Worm (Caenorhabditis elegans) whole organism, young adult: ENCODE data around the gene lin-3.
A peak's percentile ranks its signal among the peaks of the same experiment; 100 is the strongest.

Experiments
- B0336.3 ChIP-seq: fragments of 200-800 bp; sonication (Bioruptor generic); IDR thresholded peaks from 2 replicates; pipeline ENCODE4 v1.3.6; 2022; ENCODE audit warnings: missing genetic modification characterization, missing compliant biosample characterization
- F23B12.7 ChIP-seq: sonication (generic microtip); optimal IDR thresholded peaks from 2 replicates; lab custom pipeline; 2017; ENCODE audit warnings: missing genetic modification characterization, mild to moderate bottlenecking, missing compliant biosample characterization, antibody characterized with exemption, moderate library complexity; ENCODE audit not compliant: insufficient read depth
- F33H1.4 ChIP-seq: fragments of 200-800 bp; sonication (Bioruptor generic); IDR thresholded peaks from 2 replicates; pipeline ENCODE4 v1.3.6; 2022; ENCODE audit warnings: missing genetic modification reagents, missing genetic modification characterization, missing compliant biosample characterization
- F37B4.10 ChIP-seq: fragments of 200-800 bp; sonication (Bioruptor generic); IDR thresholded peaks from 2 replicates; pipeline ENCODE4 v1.3.6; 2022; ENCODE audit warnings: missing genetic modification characterization, missing compliant biosample characterization
- F55B11.4 ChIP-seq: sonication (generic microtip); optimal IDR thresholded peaks from 2 replicates; lab custom pipeline; 2016; ENCODE audit warnings: missing compliant biosample characterization, missing genetic modification characterization, borderline replicate concordance; ENCODE audit not compliant: insufficient read depth
- K11D2.4 ChIP-seq: fragments of 200-800 bp; sonication (Bioruptor generic); IDR thresholded peaks from 2 replicates; pipeline ENCODE4 v1.3.6; 2022; ENCODE audit warnings: missing genetic modification reagents, missing genetic modification characterization, missing compliant biosample characterization
- Y53F4B.3 ChIP-seq: fragments of 200-800 bp; sonication (Bioruptor generic); IDR thresholded peaks from 2 replicates; pipeline ENCODE4 v1.3.6; 2022; ENCODE audit warnings: missing genetic modification reagents, missing genetic modification characterization, missing compliant biosample characterization
- Y56A3A.18 ChIP-seq: fragments of 200-800 bp; sonication (Bioruptor generic); IDR thresholded peaks from 2 replicates; pipeline ENCODE4 v1.3.6; 2022; ENCODE audit warnings: missing genetic modification reagents, missing genetic modification characterization, missing compliant biosample characterization
- Y67H2A.10 ChIP-seq: fragments of 200-800 bp; sonication (Bioruptor generic); conservative IDR thresholded peaks from 2 replicates; pipeline ENCODE4 v1.3.6; 2022; ENCODE audit warnings: missing genetic modification reagents, missing genetic modification characterization, missing compliant biosample characterization
- ZK185.1 ChIP-seq: sonication (generic microtip); optimal IDR thresholded peaks from 2 replicates; lab custom pipeline; 2016; ENCODE audit warnings: mild to moderate bottlenecking, missing genetic modification characterization, missing compliant biosample characterization; ENCODE audit not compliant: poor library complexity, severe bottlenecking
- aptf-3 ChIP-seq: fragments of 200-800 bp; sonication (Bioruptor generic); IDR thresholded peaks from 2 replicates; pipeline ENCODE4 v1.3.6; 2022; ENCODE audit warnings: missing genetic modification characterization, missing compliant biosample characterization
- athp-1 ChIP-seq: sonication (generic microtip); optimal IDR thresholded peaks from 2 replicates; lab custom pipeline; 2017; ENCODE audit warnings: mild to moderate bottlenecking, missing genetic modification characterization, missing compliant biosample characterization
- bed-1 ChIP-seq: fragments of 200-800 bp; sonication (Bioruptor generic); IDR thresholded peaks from 2 replicates; pipeline ENCODE4 v1.3.6; 2022; ENCODE audit warnings: missing genetic modification reagents, missing genetic modification characterization, missing compliant biosample characterization
- bed-2 ChIP-seq: fragments of 200-800 bp; sonication (Bioruptor generic); IDR thresholded peaks from 2 replicates; pipeline ENCODE4 v1.3.6; 2022; ENCODE audit warnings: missing genetic modification reagents, missing genetic modification characterization, missing compliant biosample characterization
- ccch-3 ChIP-seq: fragments of 200-800 bp; sonication (Bioruptor generic); optimal IDR thresholded peaks from 2 replicates; lab custom pipeline; 2018; ENCODE audit warnings: mild to moderate bottlenecking, missing genetic modification characterization, missing compliant biosample characterization
- cebp-1 ChIP-seq, 2 experiments: fragments of 200-800 bp in 1 of 2; sonication (Bioruptor generic) in 1 of 2; sonication (generic microtip) in 1 of 2; IDR thresholded peaks in 1 of 2; optimal IDR thresholded peaks in 1 of 2; 2 replicates each; pipeline versions ENCODE4 v1.3.6 to Lab custom; 2017 to 2022; ENCODE audit warnings: missing compliant biosample characterization in 2 of 2, missing genetic modification characterization in 2 of 2, mild to moderate bottlenecking in 1 of 2, missing genetic modification reagents in 1 of 2, moderate library complexity in 1 of 2
- cebp-2 ChIP-seq: fragments of 200-800 bp; sonication (Bioruptor generic); IDR thresholded peaks from 2 replicates; pipeline ENCODE4 v1.3.6; 2022; ENCODE audit warnings: missing genetic modification characterization, missing compliant biosample characterization
- ceh-27 ChIP-seq: fragments of 200-800 bp; sonication (Bioruptor generic); optimal IDR thresholded peaks from 2 replicates; lab custom pipeline; 2018; ENCODE audit warnings: mild to moderate bottlenecking, missing genetic modification characterization, moderate library complexity, missing compliant biosample characterization
- ceh-79 ChIP-seq: sonication (generic microtip); optimal IDR thresholded peaks from 2 replicates; lab custom pipeline; 2017; ENCODE audit warnings: mild to moderate bottlenecking, missing genetic modification characterization, missing compliant biosample characterization
- chd-7 ChIP-seq: sonication (generic microtip); optimal IDR thresholded peaks from 2 replicates; lab custom pipeline; 2016; ENCODE audit warnings: mild to moderate bottlenecking, missing genetic modification characterization, moderate library complexity, missing compliant biosample characterization
- dpff-1 ChIP-seq: sonication (generic microtip); optimal IDR thresholded peaks from 2 replicates; lab custom pipeline; 2017; ENCODE audit warnings: mild to moderate bottlenecking, missing genetic modification characterization, missing compliant biosample characterization
- dpl-1 ChIP-seq: fragments of 150-350 bp; optimal IDR thresholded peaks from 2 replicates; lab custom pipeline; 2014; ENCODE audit warnings: missing biosample characterization, missing genetic modification reagents, missing genetic modification characterization
- egl-44 ChIP-seq: fragments of 200-800 bp; sonication (Bioruptor generic); IDR thresholded peaks from 2 replicates; pipeline ENCODE4 v1.3.6; 2022; ENCODE audit warnings: missing genetic modification reagents, missing genetic modification characterization, missing compliant biosample characterization
- egrh-3 ChIP-seq: fragments of 200-800 bp; sonication (Bioruptor generic); IDR thresholded peaks from 2 replicates; pipeline ENCODE4 v1.3.6; 2022; ENCODE audit warnings: missing genetic modification reagents, missing genetic modification characterization, missing compliant biosample characterization
- ets-4 ChIP-seq: fragments of 200-800 bp; sonication (Bioruptor generic); optimal IDR thresholded peaks from 2 replicates; lab custom pipeline; 2018; ENCODE audit warnings: mild to moderate bottlenecking, missing genetic modification characterization, missing compliant biosample characterization
- gei-17 ChIP-seq: fragments of 200-800 bp; sonication (Bioruptor generic); optimal IDR thresholded peaks from 2 replicates; lab custom pipeline; 2018; ENCODE audit warnings: mild to moderate bottlenecking, missing genetic modification characterization, missing compliant biosample characterization
- him-1 ChIP-seq: sonication (generic microtip); optimal IDR thresholded peaks from 2 replicates; lab custom pipeline; 2016; ENCODE audit warnings: missing genotype, missing genetic modification reagents, missing genetic modification characterization, missing compliant biosample characterization
- hlh-12 ChIP-seq: sonication (generic microtip); optimal IDR thresholded peaks from 2 replicates; lab custom pipeline; 2016; ENCODE audit warnings: missing genetic modification characterization, missing compliant biosample characterization
- hmg-1.2 ChIP-seq: fragments of 200-800 bp; sonication (Bioruptor generic); IDR thresholded peaks from 2 replicates; pipeline ENCODE4 v1.3.6; 2022; ENCODE audit warnings: missing genetic modification reagents, missing genetic modification characterization, missing compliant biosample characterization
- hsf-1 ChIP-seq: fragments of 200-800 bp; sonication (Bioruptor generic); IDR thresholded peaks from 2 replicates; pipeline ENCODE4 v1.3.6; 2022; ENCODE audit warnings: missing genetic modification reagents, missing genetic modification characterization, missing compliant biosample characterization
- lin-26 ChIP-seq: fragments of 200-800 bp; sonication (Bioruptor generic); IDR thresholded peaks from 2 replicates; pipeline ENCODE4 v1.3.6; 2022; ENCODE audit warnings: missing genetic modification reagents, missing genetic modification characterization, missing compliant biosample characterization
- lin-40 ChIP-seq: sonication (generic microtip); optimal IDR thresholded peaks from 2 replicates; lab custom pipeline; 2016; ENCODE audit warnings: missing genetic modification characterization, mild to moderate bottlenecking, missing compliant biosample characterization, missing genotype, missing genetic modification reagents
- lsy-27 ChIP-seq: sonication (generic microtip); optimal IDR thresholded peaks from 2 replicates; lab custom pipeline; 2017; ENCODE audit warnings: missing genetic modification characterization, mild to moderate bottlenecking, missing compliant biosample characterization, antibody characterized with exemption, missing genotype, borderline replicate concordance; ENCODE audit not compliant: insufficient read depth
- madf-3 ChIP-seq: fragments of 200-800 bp; sonication (Bioruptor generic); IDR thresholded peaks from 2 replicates; pipeline ENCODE4 v1.3.6; 2022; ENCODE audit warnings: missing genetic modification reagents, missing genetic modification characterization, missing compliant biosample characterization
- mcd-1 ChIP-seq: fragments of 200-800 bp; sonication (Bioruptor generic); IDR thresholded peaks from 2 replicates; pipeline ENCODE4 v1.3.6; 2022; ENCODE audit warnings: missing genetic modification reagents, missing genetic modification characterization, missing compliant biosample characterization
- nfyb-1 ChIP-seq: fragments of 200-800 bp; sonication (Bioruptor generic); IDR thresholded peaks from 2 replicates; pipeline ENCODE4 v1.3.6; 2022; ENCODE audit warnings: missing genetic modification reagents, missing genetic modification characterization, missing compliant biosample characterization
- nhr-179 ChIP-seq: sonication (generic microtip); optimal IDR thresholded peaks from 2 replicates; lab custom pipeline; 2016; ENCODE audit warnings: mild to moderate bottlenecking, missing genetic modification characterization, missing compliant biosample characterization
- pbrm-1 ChIP-seq: fragments of 200-800 bp; sonication (Bioruptor generic); IDR thresholded peaks from 2 replicates; pipeline ENCODE4 v1.3.6; 2022; ENCODE audit warnings: missing genetic modification reagents, missing genetic modification characterization, missing compliant biosample characterization
- pha-4 ChIP-seq: fragments of 150-350 bp; sonication (generic microtip); optimal IDR thresholded peaks from 2 replicates; lab custom pipeline; 2014; ENCODE audit warnings: missing biosample characterization, missing genetic modification reagents, missing genetic modification characterization
- snpc-1.3 ChIP-seq: sonication (generic microtip); optimal IDR thresholded peaks from 2 replicates; lab custom pipeline; 2017; ENCODE audit warnings: missing genetic modification characterization, mild to moderate bottlenecking, missing compliant biosample characterization, antibody characterized with exemption, moderate library complexity, missing genotype, missing genetic modification reagents; ENCODE audit not compliant: insufficient read depth
- ztf-28 ChIP-seq: fragments of 200-800 bp; sonication (Bioruptor generic); IDR thresholded peaks from 2 replicates; pipeline ENCODE4 v1.3.6; 2022; ENCODE audit warnings: missing genetic modification reagents, missing genetic modification characterization, missing compliant biosample characterization
- ztf-6 ChIP-seq: fragments of 200-800 bp; sonication (Bioruptor generic); IDR thresholded peaks from 2 replicates; pipeline ENCODE4 v1.3.6; 2022; ENCODE audit warnings: missing genetic modification reagents, missing genetic modification characterization, missing compliant biosample characterization

Gene lin-3

DNA sequence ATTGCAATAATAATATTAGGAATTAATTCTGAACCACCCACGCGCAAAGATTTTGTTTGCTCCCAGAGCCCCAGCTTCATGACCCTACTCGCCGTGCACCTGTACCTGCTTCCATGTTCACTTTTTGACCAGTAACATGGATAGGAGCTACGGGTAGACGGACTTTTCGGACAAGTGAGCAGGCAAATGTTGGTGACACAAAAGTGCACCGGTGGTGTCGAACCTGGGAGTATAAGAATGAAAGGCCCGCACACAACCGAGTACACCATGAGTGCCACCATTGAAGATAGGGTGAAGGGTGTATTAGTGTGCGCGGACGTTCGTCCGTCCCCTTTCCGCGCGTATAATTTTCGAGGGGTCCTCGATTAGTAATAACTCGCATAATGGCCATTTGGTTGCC, 28.2 kb upstream of the lin-3 start (continued):
- TF ChIP-seq K11D2.4 (GFP tag; lab: Robert Waterston, UW) = 0 out of 2 replicates have a peak, but pooled peaks have one; percentile 51

DNA sequence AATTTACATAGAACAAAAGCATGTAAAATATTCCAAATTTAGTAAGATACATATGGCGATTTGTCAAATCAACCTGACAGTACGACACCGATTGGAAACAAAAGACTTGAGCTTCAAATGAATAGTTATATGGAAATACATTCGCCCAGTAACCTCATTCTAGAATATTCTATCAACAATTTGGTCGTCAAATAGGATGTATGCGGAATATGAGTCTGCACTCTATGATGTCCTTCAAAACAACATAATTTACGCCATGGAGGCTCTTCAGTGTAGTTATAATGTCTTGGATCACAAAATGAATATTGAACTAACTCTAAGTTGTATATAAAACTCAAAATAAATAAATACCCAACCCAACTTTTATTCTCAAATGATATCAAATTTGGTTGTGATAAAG, 27.5 kb upstream of the lin-3 start:
- TF ChIP-seq bed-1 (GFP tag; lab: Robert Waterston, UW) = no peak
- TF ChIP-seq F37B4.10 (GFP tag; lab: Robert Waterston, UW) = no peak
- 0 out of 2 replicates have a peak, but pooled peaks have one; percentile 5 for TF ChIP-seq hmg-1.2 (GFP tag; lab: Robert Waterston, UW)
- TF ChIP-seq B0336.3 (GFP tag; lab: Robert Waterston, UW) = no peak
- TF ChIP-seq nfyb-1 (GFP tag; lab: Robert Waterston, UW) = peak; percentile 74
- no peak for TF ChIP-seq Y67H2A.10 (GFP tag; lab: Robert Waterston, UW)
- TF ChIP-seq lin-40 (tag; lab: Kevin White, UChicago) = no peak
- TF ChIP-seq aptf-3 (GFP tag; lab: Robert Waterston, UW) = no peak
- no peak for TF ChIP-seq Y53F4B.3 (GFP tag; lab: Robert Waterston, UW)
- no peak for TF ChIP-seq ztf-6 (GFP tag; lab: Robert Waterston, UW)
- no peak for TF ChIP-seq ccch-3 (GFP tag; lab: Kevin White, UChicago)
- TF ChIP-seq ztf-28 (GFP tag; lab: Robert Waterston, UW) = no peak
- TF ChIP-seq hsf-1 (GFP tag; lab: Robert Waterston, UW) = peak; percentile 13; the same call in 1 of the 2 replicates
- no peak for TF ChIP-seq egrh-3 (GFP tag; lab: Robert Waterston, UW)
- TF ChIP-seq ZK185.1 (tag; lab: Kevin White, UChicago) = no peak
- no peak for TF ChIP-seq egl-44 (GFP tag; lab: Robert Waterston, UW)
- TF ChIP-seq chd-7 (tag; lab: Kevin White, UChicago) = no peak
- no peak for TF ChIP-seq cebp-1 (GFP tag; IDR thresholded peaks at IDR 0.05; lab: Robert Waterston, UW)
- TF ChIP-seq cebp-1 (tag; optimal IDR thresholded peaks at IDR 0.05; lab: Kevin White, UChicago) = no peak
- TF ChIP-seq hlh-12 (tag; lab: Kevin White, UChicago) = no peak
- no peak for TF ChIP-seq F55B11.4 (tag; lab: Kevin White, UChicago)
- peak; percentile 17 for TF ChIP-seq ceh-27
- TF ChIP-seq athp-1 (tag; lab: Kevin White, UChicago) = no peak
- TF ChIP-seq F23B12.7 (tag; lab: Kevin White, UChicago) = no peak
- TF ChIP-seq pha-4 = no peak
- TF ChIP-seq cebp-2 (GFP tag; lab: Robert Waterston, UW) = no peak
- TF ChIP-seq bed-2 (GFP tag; lab: Robert Waterston, UW) = no peak
- no peak for TF ChIP-seq F33H1.4 (GFP tag; lab: Robert Waterston, UW)
- TF ChIP-seq pbrm-1 (GFP tag; lab: Robert Waterston, UW) = no peak
- TF ChIP-seq ets-4 (GFP tag; lab: Kevin White, UChicago) = peak; percentile 29
- TF ChIP-seq gei-17 (GFP tag; lab: Kevin White, UChicago) = no peak
- no peak for TF ChIP-seq Y56A3A.18 (GFP tag; lab: Robert Waterston, UW)
- no peak for TF ChIP-seq him-1 (tag; lab: Kevin White, UChicago)
- TF ChIP-seq ceh-79 (tag; lab: Kevin White, UChicago) = no peak
- no peak for TF ChIP-seq lsy-27
- TF ChIP-seq dpff-1 = no peak
- TF ChIP-seq dpl-1 (GFP tag; lab: Kevin White, UChicago) = no peak
- TF ChIP-seq lin-26 (GFP tag; lab: Robert Waterston, UW) = no peak
- TF ChIP-seq mcd-1 (GFP tag; lab: Robert Waterston, UW) = no peak
- no peak for TF ChIP-seq nhr-179 (tag; lab: Kevin White, UChicago)
- TF ChIP-seq snpc-1.3 (tag; lab: Kevin White, UChicago) = no peak
- TF ChIP-seq madf-3 (GFP tag; lab: Robert Waterston, UW) = 0 out of 2 replicates have a peak, but pooled peaks have one; percentile 6
